Fruit fly (Drosophila melanogaster): ENCODE results near the gene Rab7.

Gene Rab7

DNA sequence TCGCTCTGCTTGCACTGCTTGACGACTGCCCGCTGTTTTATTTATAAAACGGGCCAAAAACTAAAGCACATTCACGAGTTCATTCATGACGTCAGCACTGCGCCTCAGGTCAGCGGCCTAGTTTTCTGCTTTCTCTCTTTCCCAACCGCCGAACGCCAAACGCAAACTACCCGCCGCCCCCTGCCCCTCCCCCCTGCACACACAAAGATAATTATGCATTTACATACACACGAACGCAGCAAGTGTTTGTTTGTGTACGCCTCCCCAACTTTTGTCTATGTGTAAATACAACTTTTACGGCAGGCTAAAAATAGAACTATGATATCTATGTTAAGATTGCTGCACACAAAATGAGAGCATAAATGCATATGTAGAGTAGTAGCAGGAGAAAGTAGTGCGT, 21.6 kb upstream of the Rab7 start:
- TF ChIP-seq psq (optimal IDR thresholded peaks at IDR 0.05) = no peak
- TF ChIP-seq usp (GFP tag; optimal IDR thresholded peaks at IDR 0.05) = no peak
- no peak for TF ChIP-seq CG8478 (optimal IDR thresholded peaks at IDR 0.05)
- TF ChIP-seq Dll (optimal IDR thresholded peaks at IDR 0.05) = no peak
- TF ChIP-seq pan (optimal IDR thresholded peaks at IDR 0.05) = no peak
- TF ChIP-seq EcR (GFP tag; optimal IDR thresholded peaks at IDR 0.05) = no peak

DNA sequence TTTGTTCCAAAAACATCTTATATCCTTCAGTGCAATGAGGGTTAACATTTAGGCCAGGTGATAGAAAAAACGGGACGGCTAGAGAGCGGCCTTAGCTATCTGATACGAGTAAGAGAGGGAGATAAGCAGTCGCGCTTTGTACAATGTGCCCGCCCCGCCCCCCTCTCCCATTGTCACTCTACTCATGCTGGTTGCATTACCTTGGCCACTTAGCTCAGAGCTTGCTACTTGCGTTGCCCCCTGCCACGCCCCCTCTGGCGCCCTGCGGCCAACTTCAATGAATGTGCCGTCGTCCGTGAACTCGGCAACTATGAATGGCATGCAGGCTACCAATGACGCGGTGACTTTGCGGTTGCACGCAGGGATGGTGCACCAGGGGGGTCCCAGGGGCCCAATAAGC, 21.0 kb upstream of the Rab7 start:
- TF ChIP-seq psq (optimal IDR thresholded peaks at IDR 0.05) (no peak), Dll (optimal IDR thresholded peaks at IDR 0.05) (no peak), pan (optimal IDR thresholded peaks at IDR 0.05) (no peak), EcR (GFP tag; optimal IDR thresholded peaks at IDR 0.05) (no peak), usp (GFP tag; optimal IDR thresholded peaks at IDR 0.05) (no peak), CG8478 (optimal IDR thresholded peaks at IDR 0.05) (no peak)

DNA sequence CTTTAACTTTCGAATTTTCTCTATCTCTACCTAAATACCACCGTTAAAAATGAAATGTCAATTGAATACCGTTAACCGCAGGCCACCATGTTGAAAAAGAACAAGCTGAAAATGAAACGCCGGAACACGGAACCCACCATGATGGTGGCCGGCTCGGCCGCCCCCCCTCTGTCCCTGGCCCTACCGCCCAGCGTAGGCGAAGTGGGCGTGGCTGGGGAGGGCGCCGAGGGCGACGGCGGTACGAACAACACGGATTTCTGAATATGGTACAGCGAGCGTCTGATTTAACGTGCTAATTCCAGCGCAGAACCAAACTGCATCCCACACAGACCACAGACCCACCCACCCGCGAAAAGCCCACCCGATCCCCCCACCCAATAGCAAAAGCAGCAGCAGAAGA, 11.2 kb upstream of the Rab7 start:
- no peak for TF ChIP-seq CG8478 (optimal IDR thresholded peaks at IDR 0.05)
- no peak for TF ChIP-seq pan (optimal IDR thresholded peaks at IDR 0.05)
- no peak for TF ChIP-seq psq (optimal IDR thresholded peaks at IDR 0.05)
- TF ChIP-seq usp (GFP tag; optimal IDR thresholded peaks at IDR 0.05) = no peak
- TF ChIP-seq EcR (GFP tag; optimal IDR thresholded peaks at IDR 0.05) = no peak
- TF ChIP-seq Dll (optimal IDR thresholded peaks at IDR 0.05) = no peak

DNA sequence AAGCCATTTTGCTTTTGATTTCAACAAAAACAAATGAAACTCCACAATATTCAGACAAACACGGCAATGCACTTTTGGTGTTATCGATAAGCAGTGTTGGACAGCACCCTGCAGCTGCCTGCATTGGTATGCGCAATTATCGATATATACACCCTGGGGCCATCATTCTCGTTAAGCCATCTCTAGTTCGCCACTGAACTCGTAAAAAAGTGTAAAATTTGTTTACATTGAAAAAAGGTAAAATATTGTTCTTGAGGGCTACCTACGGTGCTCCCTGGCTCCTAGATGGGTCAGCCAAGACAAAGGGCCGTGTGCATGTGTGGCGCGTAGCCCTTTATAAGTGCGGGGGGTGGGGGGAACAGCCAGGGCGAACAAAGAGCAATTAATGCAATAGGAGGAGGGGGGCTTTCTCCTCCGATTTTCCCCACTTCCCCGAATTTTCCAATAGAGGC, 6.3 kb upstream of the Rab7 start, which contains the start of the genes CG13603 and CG5902:
Gene CG13603, minus strand, starts transcription at position 91 of the 452 bp plus-strand sequence.
Gene CG5902, plus strand, starts transcription at position 164 of the 452 bp plus-strand sequence.
- TF ChIP-seq usp (GFP tag; optimal IDR thresholded peaks at IDR 0.05) (no peak), Dll (optimal IDR thresholded peaks at IDR 0.05) (no peak), psq (optimal IDR thresholded peaks at IDR 0.05) (no peak), pan (optimal IDR thresholded peaks at IDR 0.05) (no peak), EcR (GFP tag; optimal IDR thresholded peaks at IDR 0.05) (no peak), CG8478 (optimal IDR thresholded peaks at IDR 0.05) (no peak)

DNA sequence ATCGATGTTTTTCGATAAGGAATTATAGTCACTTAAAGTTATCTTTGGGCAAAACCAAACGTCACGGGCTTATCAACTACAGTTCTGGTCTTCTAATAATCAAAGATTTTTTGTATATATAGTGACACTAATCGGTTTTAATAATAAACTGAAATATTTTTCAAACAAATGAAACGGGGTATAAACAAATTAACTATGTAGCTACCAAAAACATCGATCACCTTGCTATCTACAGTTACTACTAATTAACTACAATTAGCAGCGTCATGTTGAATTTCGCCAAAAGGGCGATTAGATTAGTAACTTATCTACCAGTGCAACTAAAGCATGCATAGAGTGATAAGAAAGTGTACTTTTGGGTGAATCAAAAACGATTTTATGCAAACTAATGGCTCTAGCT, 1.4 kb upstream of the Rab7 start:
- TF ChIP-seq usp (GFP tag; optimal IDR thresholded peaks at IDR 0.05) = no peak
- no peak for TF ChIP-seq psq (optimal IDR thresholded peaks at IDR 0.05)

DNA sequence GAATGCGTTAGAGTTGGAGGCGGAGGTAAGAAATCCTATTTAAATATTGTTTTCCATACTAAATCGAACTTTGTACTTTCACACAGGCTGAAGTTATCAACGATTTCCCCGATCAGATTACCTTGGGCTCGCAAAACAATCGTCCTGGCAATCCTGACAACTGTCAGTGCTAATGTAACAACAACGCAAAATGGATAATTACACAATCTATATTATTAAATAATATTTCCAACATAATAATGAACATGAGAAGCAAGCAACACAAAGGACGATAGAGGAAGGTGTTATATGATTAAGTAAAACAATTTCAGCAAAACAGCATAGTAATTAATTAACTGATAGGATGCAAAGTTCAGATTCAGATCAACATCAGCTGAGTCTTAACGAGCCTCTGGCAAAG, 1.8 kb downstream of the Rab7 start:
- TF ChIP-seq CG8478 (optimal IDR thresholded peaks at IDR 0.05) (no peak), usp (GFP tag; optimal IDR thresholded peaks at IDR 0.05) (no peak), psq (optimal IDR thresholded peaks at IDR 0.05) (no peak), pan (optimal IDR thresholded peaks at IDR 0.05) (no peak), Dll (optimal IDR thresholded peaks at IDR 0.05) (no peak), EcR (GFP tag; optimal IDR thresholded peaks at IDR 0.05) (no peak)

DNA sequence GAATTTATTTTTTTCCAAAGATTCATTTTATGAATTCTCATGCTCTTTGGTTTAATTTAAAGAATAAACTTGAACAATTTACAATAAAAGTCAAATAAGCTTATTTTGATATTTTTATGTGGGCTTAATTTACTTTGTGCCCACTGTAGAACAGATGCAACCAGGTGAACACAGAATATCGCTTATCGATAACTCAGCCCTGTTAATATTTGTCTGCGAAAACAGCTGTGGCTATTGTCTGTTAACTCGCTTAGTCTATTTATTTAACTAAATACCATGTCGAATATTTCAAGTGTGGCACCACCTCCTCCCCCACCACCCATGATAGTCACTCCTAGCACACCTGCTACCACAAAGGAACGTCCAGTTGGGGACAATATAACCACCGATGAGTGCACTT, 2.7 kb downstream of the Rab7 start, which contains the start of gene CG33108:
Gene CG33108, plus strand, starts transcription at position 200 of the 400 bp plus-strand sequence.
- TF ChIP-seq usp (GFP tag; optimal IDR thresholded peaks at IDR 0.05) (no peak), CG8478 (optimal IDR thresholded peaks at IDR 0.05) (no peak), EcR (GFP tag; optimal IDR thresholded peaks at IDR 0.05) (no peak), Dll (optimal IDR thresholded peaks at IDR 0.05) (no peak), psq (optimal IDR thresholded peaks at IDR 0.05) (no peak), pan (optimal IDR thresholded peaks at IDR 0.05) (no peak)

DNA sequence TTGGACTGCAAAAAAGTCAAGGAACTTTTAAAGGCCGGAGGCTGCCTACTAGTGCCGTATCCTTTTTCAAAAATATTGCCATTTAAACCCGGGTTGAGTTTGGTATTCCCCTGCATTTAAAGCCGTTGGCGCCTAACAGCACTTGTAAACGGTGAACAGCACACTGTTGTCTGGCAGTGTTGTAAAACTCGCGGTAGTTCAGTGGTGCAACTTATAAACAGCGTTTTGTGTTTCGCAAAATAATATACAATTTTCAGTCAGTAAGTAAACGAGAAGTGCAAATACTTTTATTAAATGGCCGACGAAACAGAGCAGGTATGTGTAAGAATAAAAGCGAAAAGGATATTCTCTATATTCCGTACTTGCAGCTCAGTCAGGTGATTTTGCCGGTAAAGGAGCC, 3.4 kb downstream of the Rab7 start, which contains the start of gene LSm3:
Gene LSm3, plus strand, starts transcription at position 39 of the 400 bp plus-strand sequence.
- TF ChIP-seq psq (optimal IDR thresholded peaks at IDR 0.05) (no peak), CG8478 (optimal IDR thresholded peaks at IDR 0.05) (no peak), usp (GFP tag; optimal IDR thresholded peaks at IDR 0.05) (no peak), EcR (GFP tag; optimal IDR thresholded peaks at IDR 0.05) (no peak), pan (optimal IDR thresholded peaks at IDR 0.05) (no peak), Dll (optimal IDR thresholded peaks at IDR 0.05) (no peak)

DNA sequence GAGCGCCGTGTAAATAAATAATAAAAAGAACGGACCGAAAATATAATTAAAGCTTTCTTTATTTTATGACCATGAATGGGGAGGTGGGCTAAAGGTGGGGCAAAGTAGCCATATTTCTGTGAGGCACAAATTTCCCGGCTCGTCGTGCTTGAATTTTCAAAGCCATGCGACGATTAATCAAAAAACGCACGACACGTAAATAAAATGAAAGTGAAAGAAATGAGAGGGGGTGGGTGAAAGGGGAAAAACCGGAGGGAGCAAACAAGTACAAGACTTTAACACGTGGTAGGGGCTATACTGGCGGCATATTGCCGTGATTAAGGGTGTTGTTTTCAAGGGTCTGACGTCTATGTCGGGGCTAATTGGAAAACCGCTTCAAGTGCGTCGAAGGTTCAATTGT, 8.3 kb downstream of the Rab7 start:
- no peak for TF ChIP-seq psq (optimal IDR thresholded peaks at IDR 0.05)
- TF ChIP-seq Dll (optimal IDR thresholded peaks at IDR 0.05) = no peak
- no peak for TF ChIP-seq CG8478 (optimal IDR thresholded peaks at IDR 0.05)
- TF ChIP-seq EcR (GFP tag; optimal IDR thresholded peaks at IDR 0.05) = no peak
- no peak for TF ChIP-seq usp (GFP tag; optimal IDR thresholded peaks at IDR 0.05)
- TF ChIP-seq pan (optimal IDR thresholded peaks at IDR 0.05) = no peak

DNA sequence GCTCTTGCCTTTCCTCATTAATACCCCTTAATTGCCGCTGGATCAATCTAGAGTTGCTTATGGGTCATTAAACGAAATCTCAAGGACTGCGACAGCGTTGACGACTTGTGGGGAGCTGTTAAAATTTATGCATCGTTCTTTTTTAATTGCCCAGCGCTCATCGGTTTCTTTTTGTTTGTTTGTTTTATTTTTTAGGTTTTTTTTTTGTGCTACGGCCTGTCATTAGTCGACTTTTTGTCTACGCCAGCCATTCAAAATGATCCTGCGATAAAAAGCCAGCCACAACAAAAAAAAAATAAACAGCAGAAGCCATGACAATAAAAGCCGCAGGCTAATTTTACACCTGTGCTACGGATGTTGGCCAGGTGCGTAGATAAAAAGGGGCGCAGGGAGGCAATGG, 11.1 kb downstream of the Rab7 start:
- no peak for TF ChIP-seq Dll (optimal IDR thresholded peaks at IDR 0.05)
- no peak for TF ChIP-seq psq (optimal IDR thresholded peaks at IDR 0.05)

DNA sequence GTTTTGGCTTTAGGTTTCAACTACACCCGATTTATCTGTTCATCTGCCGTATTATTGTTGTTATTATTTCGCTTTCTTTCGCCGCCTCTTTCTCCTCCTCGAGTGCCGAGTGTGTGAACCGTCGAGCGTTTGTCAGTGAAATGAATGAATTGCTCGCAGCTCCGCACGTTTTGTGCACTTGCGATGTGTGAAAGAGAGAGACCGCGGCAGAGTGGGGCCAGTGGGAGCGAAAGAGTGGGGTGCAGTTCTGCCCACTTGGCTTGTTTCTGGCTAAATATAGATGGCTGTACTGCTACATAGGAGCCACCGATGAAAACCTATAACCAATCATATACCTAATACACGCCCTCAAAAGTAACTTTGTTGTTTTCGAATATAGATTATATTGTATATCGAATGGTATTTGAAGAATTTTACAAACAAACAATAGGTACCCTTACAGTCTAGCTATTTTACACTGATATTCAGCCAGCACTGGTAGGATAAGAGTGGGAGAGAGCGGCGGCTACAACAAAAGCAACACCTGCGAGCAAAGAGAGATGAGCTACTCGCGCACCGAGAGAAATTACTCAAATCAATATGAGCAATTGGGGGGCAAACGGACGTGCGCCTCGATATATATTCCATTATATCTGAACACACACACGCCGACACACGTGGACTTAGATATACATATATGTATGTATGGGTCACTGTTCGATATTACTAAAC, 13.8 kb downstream of the Rab7 start:
- TF ChIP-seq CG8478 (optimal IDR thresholded peaks at IDR 0.05) (no peak), psq (optimal IDR thresholded peaks at IDR 0.05) (no peak), Dll (optimal IDR thresholded peaks at IDR 0.05) (no peak), EcR (GFP tag; optimal IDR thresholded peaks at IDR 0.05) (no peak), pan (optimal IDR thresholded peaks at IDR 0.05) (no peak), usp (GFP tag; optimal IDR thresholded peaks at IDR 0.05) (no peak)

DNA sequence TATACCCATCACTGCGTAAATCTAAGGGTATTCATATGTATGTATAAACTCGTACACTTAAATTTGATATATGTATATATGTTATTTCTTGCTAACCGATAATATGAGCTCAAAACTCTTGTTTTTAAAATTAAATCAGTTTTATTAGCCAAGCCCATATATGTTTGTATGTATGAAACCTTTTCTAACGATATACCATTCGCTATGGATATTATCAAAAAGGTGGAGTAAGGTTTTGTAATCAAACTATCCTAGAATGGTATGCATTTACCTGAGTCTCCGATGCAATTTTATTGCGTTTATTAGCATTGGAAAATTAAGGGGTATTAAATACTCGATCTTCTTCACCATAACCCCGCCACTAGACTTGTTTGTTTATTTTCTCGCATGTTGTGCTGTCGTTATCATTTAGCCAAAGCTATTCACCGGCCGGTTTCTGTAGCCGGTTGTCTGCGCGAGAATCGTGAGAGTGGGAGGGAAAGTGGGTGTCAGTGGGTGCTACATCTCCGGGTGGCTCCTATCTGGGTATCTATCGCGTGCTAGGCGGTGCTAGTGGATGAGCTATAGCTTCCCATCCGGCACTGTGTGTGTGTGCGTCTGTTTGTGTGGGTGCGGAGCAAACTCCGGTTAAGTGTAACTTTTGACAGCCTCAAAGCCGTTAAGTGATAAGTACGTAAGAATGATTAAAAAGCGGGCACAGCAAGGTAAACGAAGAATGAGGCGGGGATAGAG, 15.1 kb downstream of the Rab7 start:
- no peak for TF ChIP-seq EcR (GFP tag; optimal IDR thresholded peaks at IDR 0.05)
- no peak for TF ChIP-seq Dll (optimal IDR thresholded peaks at IDR 0.05)
